Fruit fly (Drosophila melanogaster) whole organism, pupa: Measurements from ENCODE around the gene CG14459.

Experiments used
- CG10348 ChIP-seq: fragments of 200-800 bp; sonication (Bioruptor generic); IDR thresholded peaks from 2 replicates; pipeline ENCODE4 v1.3.6; 2022; ENCODE audit warnings: missing biosample characterization, missing genetic modification characterization
- CG15710 ChIP-seq: fragments of 200-800 bp; sonication (Bioruptor generic); optimal IDR thresholded peaks from 2 replicates; lab custom pipeline; 2018; ENCODE audit warnings: missing biosample characterization, mild to moderate bottlenecking, missing genetic modification characterization, moderate library complexity
- D1 ChIP-seq: fragments of 200-800 bp; sonication (Bioruptor generic); optimal IDR thresholded peaks from 2 replicates; lab custom pipeline; 2018; ENCODE audit warnings: missing biosample characterization, mild to moderate bottlenecking, missing genetic modification characterization, moderate library complexity
- Pif1B ChIP-seq: fragments of 200-800 bp; sonication (Bioruptor generic); optimal IDR thresholded peaks from 3 replicates; lab custom pipeline; 2016; ENCODE audit warnings: missing biosample characterization, missing genetic modification characterization

DNA sequence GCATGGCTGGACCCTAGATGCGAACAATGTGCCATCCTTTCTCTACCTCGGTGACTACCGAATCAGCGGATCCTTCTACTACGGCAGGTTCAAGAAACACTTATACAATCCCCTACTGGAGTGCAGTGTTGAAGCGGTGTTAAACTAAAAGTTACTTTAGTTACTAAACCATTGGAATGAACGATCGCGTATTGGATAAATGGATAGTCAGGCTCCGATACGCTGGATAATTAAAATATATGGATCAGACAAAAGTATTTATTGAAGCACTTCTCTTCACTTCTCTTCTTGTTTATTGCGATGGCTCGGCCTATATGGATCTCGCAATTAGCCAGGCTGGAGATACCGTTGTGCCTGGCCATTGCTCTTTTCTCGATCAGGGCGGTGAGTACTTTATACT lies 10.7 kb upstream of the CG14459 start, which contains the start of gene CG33770:
- TF ChIP-seq Pif1B (GFP tag; lab: Kevin White, UChicago) = no peak
- no peak for TF ChIP-seq D1 (tag; lab: Kevin White, UChicago)
- TF ChIP-seq CG10348 (GFP tag; lab: Robert Waterston, UW) = no peak
- no peak for TF ChIP-seq CG15710 (tag; lab: Kevin White, UChicago)
